Fruit fly (Drosophila melanogaster) whole organism, pupa: ENCODE measurements around the gene Pkc98E.

Source experiments
- CG14655 ChIP-seq: fragments of 200-800 bp; sonication (Bioruptor generic); optimal IDR thresholded peaks from 3 replicates; lab custom pipeline; 2017; ENCODE audit warnings: mild to moderate bottlenecking, missing biosample characterization, missing genetic modification reagents, missing genetic modification characterization
- CG15710 ChIP-seq: fragments of 200-800 bp; sonication (Bioruptor generic); optimal IDR thresholded peaks from 2 replicates; lab custom pipeline; 2018; ENCODE audit warnings: missing biosample characterization, mild to moderate bottlenecking, missing genetic modification characterization, moderate library complexity
- CG34367 ChIP-seq: fragments of 200-800 bp; sonication (Bioruptor generic); optimal IDR thresholded peaks from 2 replicates; lab custom pipeline; 2018; ENCODE audit warnings: missing biosample characterization, mild to moderate bottlenecking, missing genetic modification characterization
- Snoo ChIP-seq: fragments of 200-800 bp; sonication (Bioruptor generic); optimal IDR thresholded peaks from 3 replicates; lab custom pipeline; 2017; ENCODE audit warnings: missing biosample characterization, mild to moderate bottlenecking, missing genetic modification characterization, inconsistent platforms

DNA sequence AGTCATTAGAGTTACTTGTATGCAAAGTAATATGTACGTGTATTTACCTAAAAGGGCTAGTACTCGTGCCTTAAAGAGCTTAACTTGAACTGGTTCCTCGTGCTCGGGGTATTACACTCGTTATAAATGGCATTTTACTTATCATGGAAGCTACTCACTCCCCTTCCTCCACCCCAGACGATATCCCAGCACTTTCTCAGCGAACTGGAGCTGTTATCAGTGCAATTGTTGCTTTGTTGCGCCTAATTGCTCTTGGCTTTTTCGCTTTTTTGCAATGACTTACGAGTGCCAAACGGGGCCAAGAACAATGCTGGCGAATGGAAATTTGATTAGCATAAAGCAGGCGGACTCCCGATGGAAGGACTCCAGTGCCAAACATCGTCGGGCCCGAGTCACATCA is 28.1 kb downstream of the Pkc98E start:
- TF ChIP-seq CG34367 = no peak
- no peak for TF ChIP-seq CG14655
- no peak for TF ChIP-seq Snoo (tag; lab: Kevin White, UChicago)
- no peak for TF ChIP-seq CG15710 (tag; lab: Kevin White, UChicago)
